Fruit fly (Drosophila melanogaster) whole organism, adult: ENCODE results near the gene CG46457.
A peak's percentile ranks its signal among the peaks of the same experiment; 100 is the strongest.

ENCODE experiments used
- CG11617 ChIP-seq: fragments of 200-800 bp; sonication (Bioruptor generic); optimal IDR thresholded peaks from 2 replicates; lab custom pipeline; 2017; ENCODE audit warnings: mild to moderate bottlenecking, missing biosample characterization, missing genetic modification reagents, missing genetic modification characterization
- CG12768 ChIP-seq: fragments of 200-800 bp; sonication (Bioruptor generic); optimal IDR thresholded peaks from 2 replicates; lab custom pipeline; 2017; ENCODE audit warnings: missing biosample characterization, missing genetic modification characterization, mild to moderate bottlenecking, moderate library complexity, missing genetic modification reagents
- CG14711 ChIP-seq: fragments of 200-800 bp; sonication (Bioruptor generic); optimal IDR thresholded peaks from 2 replicates; lab custom pipeline; 2018; ENCODE audit warnings: missing biosample characterization, mild to moderate bottlenecking, missing genetic modification characterization, moderate library complexity
- CG1620 ChIP-seq: fragments of 200-800 bp; sonication (Bioruptor generic); optimal IDR thresholded peaks from 2 replicates; lab custom pipeline; 2016; ENCODE audit warnings: missing biosample characterization, missing genetic modification characterization
- CG33017 ChIP-seq: fragments of 200-800 bp; sonication (Bioruptor generic); optimal IDR thresholded peaks from 2 replicates; lab custom pipeline; 2018; ENCODE audit warnings: missing biosample characterization, mild to moderate bottlenecking, missing genetic modification characterization, moderate library complexity
- CG5204 ChIP-seq: fragments of 200-800 bp; sonication (Bioruptor generic); optimal IDR thresholded peaks from 2 replicates; lab custom pipeline; 2016; ENCODE audit warnings: missing biosample characterization, missing genetic modification characterization
- CG7045 ChIP-seq: fragments of 200-800 bp; sonication (Bioruptor generic); optimal IDR thresholded peaks from 2 replicates; lab custom pipeline; 2017; ENCODE audit warnings: missing biosample characterization, mild to moderate bottlenecking, missing genetic modification characterization
- CG7101 ChIP-seq: fragments of 200-800 bp; sonication (Bioruptor generic); optimal IDR thresholded peaks from 2 replicates; lab custom pipeline; 2018; ENCODE audit warnings: missing biosample characterization, mild to moderate bottlenecking, missing genetic modification characterization, moderate library complexity
- Clk ChIP-seq: fragments of 200-800 bp; sonication (Bioruptor generic); optimal IDR thresholded peaks from 2 replicates; lab custom pipeline; 2017; ENCODE audit warnings: missing biosample characterization, missing genetic modification characterization
- Crg-1 ChIP-seq: fragments of 200-800 bp; sonication (Bioruptor generic); optimal IDR thresholded peaks from 2 replicates; lab custom pipeline; 2016; ENCODE audit warnings: missing biosample characterization, missing genetic modification characterization
- Hr96 ChIP-seq: fragments of 200-800 bp; sonication (Bioruptor generic); optimal IDR thresholded peaks from 2 replicates; lab custom pipeline; 2016; ENCODE audit warnings: missing biosample characterization, missing genetic modification characterization
- Mnt ChIP-seq: fragments of 200-800 bp; sonication (Bioruptor generic); optimal IDR thresholded peaks from 2 replicates; lab custom pipeline; 2016; ENCODE audit warnings: missing biosample characterization, mild to moderate bottlenecking, missing genetic modification characterization
- bab1 ChIP-seq: fragments of 200-800 bp; sonication (Bioruptor generic); optimal IDR thresholded peaks from 3 replicates; lab custom pipeline; 2019; ENCODE audit warnings: missing biosample characterization, mild to moderate bottlenecking, missing genetic modification characterization, moderate library complexity
- cic ChIP-seq: fragments of 200-800 bp; sonication (Bioruptor generic); optimal IDR thresholded peaks from 2 replicates; lab custom pipeline; 2017; ENCODE audit warnings: missing biosample characterization, mild to moderate bottlenecking, missing genetic modification characterization, moderate library complexity
- cnc ChIP-seq, 2 experiments: fragments of >200 bp; optimal IDR thresholded peaks; 2 replicates each; lab custom pipeline; 2017
- kay ChIP-seq: fragments of 200-800 bp; sonication (Bioruptor generic); peaks from one replicate; lab custom pipeline; 2016; ENCODE audit warnings: missing biosample characterization, missing genetic modification characterization, borderline replicate concordance
- ovo ChIP-seq: fragments of 200-800 bp; sonication (Bioruptor generic); optimal IDR thresholded peaks from 2 replicates; lab custom pipeline; 2016; ENCODE audit warnings: missing biosample characterization, missing genetic modification characterization
- pad ChIP-seq: fragments of 200-800 bp; sonication (Bioruptor generic); optimal IDR thresholded peaks from 3 replicates; lab custom pipeline; 2017; ENCODE audit warnings: missing biosample characterization, missing genetic modification characterization, mild to moderate bottlenecking, moderate library complexity, missing genetic modification reagents
- tj ChIP-seq: fragments of 200-800 bp; sonication (Bioruptor generic); optimal IDR thresholded peaks from 3 replicates; lab custom pipeline; 2017; ENCODE audit warnings: missing biosample characterization, mild to moderate bottlenecking, missing genetic modification characterization, moderate library complexity
- toe ChIP-seq: fragments of 200-800 bp; sonication (Bioruptor generic); optimal IDR thresholded peaks from 2 replicates; lab custom pipeline; 2016; ENCODE audit warnings: missing biosample characterization, missing genetic modification characterization

The CG46457 gene

DNA sequence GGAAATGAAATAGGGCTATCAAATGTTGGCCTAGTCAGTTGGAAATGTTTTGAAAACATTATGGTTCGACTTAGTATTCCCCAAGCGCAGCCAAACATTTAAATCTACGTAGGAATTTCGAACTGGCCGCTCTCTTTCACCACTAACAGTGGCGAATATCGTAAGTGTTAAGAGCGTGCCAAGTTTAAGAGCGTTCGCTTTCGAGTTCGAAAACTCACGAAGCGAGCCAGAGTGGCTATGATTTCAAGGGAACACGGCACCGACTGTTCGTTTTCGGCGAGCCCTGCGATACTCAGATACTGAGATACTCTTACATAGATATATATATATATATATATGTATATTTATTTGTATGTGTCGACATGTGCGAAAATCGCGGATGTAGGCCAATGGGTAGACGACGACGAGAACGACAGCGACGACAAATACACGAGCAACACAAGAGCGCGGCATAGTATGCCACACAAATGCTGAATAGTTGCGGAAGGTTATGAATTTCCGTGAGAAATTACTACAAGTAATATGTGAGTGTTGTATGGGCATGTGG is 9.6 kb upstream of the CG46457 start:
- no peak for TF ChIP-seq CG33017 (tag; lab: Kevin White, UChicago)
- TF ChIP-seq Crg-1 (GFP tag; lab: Kevin White, UChicago): no peak
- no peak for TF ChIP-seq bab1 (GFP tag; lab: Kevin White, UChicago)
- TF ChIP-seq tj (GFP tag; lab: Kevin White, UChicago): no peak
- TF ChIP-seq CG12768 (GFP tag; lab: Kevin White, UChicago): no peak
- TF ChIP-seq Hr96 (GFP tag; lab: Kevin White, UChicago): no peak
- TF ChIP-seq toe (GFP tag; lab: Kevin White, UChicago): no peak

- TF ChIP-seq bab1 (GFP tag; lab: Kevin White, UChicago): no peak
- no peak for TF ChIP-seq CG12768 (GFP tag; lab: Kevin White, UChicago)
- no peak for TF ChIP-seq CG7045
- TF ChIP-seq cnc (optimal IDR thresholded peaks at IDR 0.05; lab: Kevin White, UChicago): no peak
- no peak for TF ChIP-seq Clk (GFP tag; lab: Kevin White, UChicago)
- no peak for TF ChIP-seq CG5204 (GFP tag; lab: Kevin White, UChicago)
- TF ChIP-seq cic (GFP tag; lab: Kevin White, UChicago): no peak
- TF ChIP-seq pad (GFP tag; lab: Kevin White, UChicago): no peak
- no peak for TF ChIP-seq ovo (GFP tag; lab: Kevin White, UChicago)
- TF ChIP-seq CG33017 (tag; lab: Kevin White, UChicago): no peak
- no peak for TF ChIP-seq Mnt (GFP tag; lab: Kevin White, UChicago)
- TF ChIP-seq tj (GFP tag; lab: Kevin White, UChicago): no peak
- TF ChIP-seq CG7101 (tag; lab: Kevin White, UChicago): no peak
- TF ChIP-seq CG11617 (GFP tag; lab: Kevin White, UChicago): no peak
- no peak for TF ChIP-seq CG14711
- no peak for TF ChIP-seq kay (GFP tag; lab: Kevin White, UChicago)
Observed at dm6 chr3R:13526638-13527037, 2.5 kb downstream of the CG46457 start.

DNA sequence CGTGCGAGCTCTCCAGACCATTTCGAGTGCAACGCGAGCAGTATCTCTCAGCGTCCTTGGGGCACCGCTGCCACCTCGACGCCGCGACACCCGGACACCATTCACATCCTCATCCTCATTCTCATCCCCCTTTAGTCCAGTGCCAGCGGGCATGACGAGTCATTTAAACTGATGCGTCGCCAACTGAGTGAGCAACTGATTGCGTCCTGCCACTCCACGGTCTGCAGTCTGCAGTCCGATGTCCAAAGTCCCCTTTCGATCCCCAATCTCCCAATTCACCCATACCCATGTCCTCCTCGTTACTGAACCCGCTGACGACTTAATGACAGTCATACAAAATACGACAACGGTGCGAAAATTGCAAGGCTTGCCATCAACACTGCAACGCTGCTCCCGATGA is 3.2 kb downstream of the CG46457 start:
- TF ChIP-seq Crg-1 (GFP tag; lab: Kevin White, UChicago): no peak
- TF ChIP-seq kay (GFP tag; lab: Kevin White, UChicago): no peak
- no peak for TF ChIP-seq ovo (GFP tag; lab: Kevin White, UChicago)
- TF ChIP-seq pad (GFP tag; lab: Kevin White, UChicago): no peak
- TF ChIP-seq Mnt (GFP tag; lab: Kevin White, UChicago): no peak
- TF ChIP-seq cic (GFP tag; lab: Kevin White, UChicago): no peak
- no peak for TF ChIP-seq CG7101 (tag; lab: Kevin White, UChicago)
- TF ChIP-seq CG33017 (tag; lab: Kevin White, UChicago): no peak
- TF ChIP-seq cnc (optimal IDR thresholded peaks at IDR 0.05; lab: Kevin White, UChicago): no peak
- no peak for TF ChIP-seq Clk (GFP tag; lab: Kevin White, UChicago)
- TF ChIP-seq bab1 (GFP tag; lab: Kevin White, UChicago): no peak

DNA sequence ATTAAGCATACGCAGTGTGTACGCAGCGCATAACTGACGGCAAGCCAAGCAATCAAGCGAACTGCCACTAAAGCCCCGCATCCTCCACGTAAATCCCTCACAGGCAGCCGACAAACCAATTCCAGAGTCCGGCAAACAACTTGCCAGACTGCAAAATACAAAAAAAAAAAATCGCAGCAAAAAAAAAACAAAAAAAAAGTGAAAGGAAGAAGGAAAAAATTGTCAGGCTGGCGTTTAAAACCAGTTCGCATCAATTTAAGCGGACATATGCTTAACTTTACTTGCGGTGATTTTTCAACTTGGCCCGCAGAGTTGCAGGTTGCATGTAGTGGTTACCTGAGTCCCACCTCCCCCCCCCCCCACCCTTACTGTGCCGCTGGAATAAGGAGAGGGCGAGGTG is 4.5 kb downstream of the CG46457 start:
- peak; percentile 0 for TF ChIP-seq kay (GFP tag; lab: Kevin White, UChicago)
- TF ChIP-seq tj (GFP tag; lab: Kevin White, UChicago): no peak

dm6 chr3R:13523435-13523834 is 5.7 kb downstream of the CG46457 start, which contains the start of gene CG12538:
Gene CG12538 (minus strand): TSS chr3R:13523535.
- TF ChIP-seq bab1 (GFP tag; lab: Kevin White, UChicago) (no peak), ovo (GFP tag; lab: Kevin White, UChicago) (no peak), cnc (optimal IDR thresholded peaks at IDR 0.05; lab: Kevin White, UChicago) (no peak), CG1620 (GFP tag; lab: Kevin White, UChicago) (no peak), Mnt (GFP tag; lab: Kevin White, UChicago) (no peak), tj (GFP tag; lab: Kevin White, UChicago) (no peak), CG7101 (tag; lab: Kevin White, UChicago) (no peak), CG5204 (GFP tag; lab: Kevin White, UChicago) (no peak), CG7045 (no peak), CG33017 (tag; lab: Kevin White, UChicago) (no peak), CG11617 (GFP tag; lab: Kevin White, UChicago) (no peak), Hr96 (GFP tag; lab: Kevin White, UChicago) (no peak), toe (GFP tag; lab: Kevin White, UChicago) (no peak), Clk (GFP tag; lab: Kevin White, UChicago) (no peak), CG12768 (GFP tag; lab: Kevin White, UChicago) (no peak), pad (GFP tag; lab: Kevin White, UChicago) (no peak), kay (GFP tag; lab: Kevin White, UChicago) (no peak), Crg-1 (GFP tag; lab: Kevin White, UChicago) (no peak), cic (GFP tag; lab: Kevin White, UChicago) (no peak)

- no peak for TF ChIP-seq ovo (GFP tag; lab: Kevin White, UChicago)
- no peak for TF ChIP-seq kay (GFP tag; lab: Kevin White, UChicago)
- no peak for TF ChIP-seq toe (GFP tag; lab: Kevin White, UChicago)
- no peak for TF ChIP-seq cic (GFP tag; lab: Kevin White, UChicago)
- no peak for TF ChIP-seq bab1 (GFP tag; lab: Kevin White, UChicago)
- no peak for TF ChIP-seq tj (GFP tag; lab: Kevin White, UChicago)
Observed at dm6 chr3R:13509816-13510215, 19.3 kb downstream of the CG46457 start.
